Worm (Caenorhabditis elegans) whole organism, midembryonic: Measurements from ENCODE around the gene nspc-19.

Source experiments
- T22C8.4 ChIP-seq: fragments of 200-800 bp; sonication (Bioruptor generic); IDR thresholded peaks from 2 replicates; pipeline ENCODE4 v1.3.6; 2022; ENCODE audit warnings: missing genetic modification characterization, missing compliant biosample characterization
- cog-1 ChIP-seq: sonication (generic microtip); optimal IDR thresholded peaks from 2 replicates; lab custom pipeline; 2016; ENCODE audit warnings: missing genetic modification characterization, missing compliant biosample characterization
- flt-1 ChIP-seq: fragments of 200-800 bp; sonication (Bioruptor generic); IDR thresholded peaks from 2 replicates; pipeline ENCODE4 v1.3.6; 2022; ENCODE audit warnings: missing genetic modification characterization, missing compliant biosample characterization
- klf-2 ChIP-seq: fragments of 200-800 bp; sonication (Bioruptor generic); conservative IDR thresholded peaks from 2 replicates; pipeline ENCODE4 v1.3.6; 2022; ENCODE audit warnings: missing genetic modification reagents, missing genetic modification characterization, missing compliant biosample characterization
- med-1 ChIP-seq: sonication (generic microtip); optimal IDR thresholded peaks from 2 replicates; lab custom pipeline; 2017; ENCODE audit warnings: missing genetic modification characterization, mild to moderate bottlenecking, missing compliant biosample characterization, antibody characterized with exemption, missing genetic modification reagents; ENCODE audit not compliant: insufficient read depth
- ref-1 ChIP-seq: fragments of 200-800 bp; sonication (Bioruptor generic); conservative IDR thresholded peaks from 2 replicates; pipeline ENCODE4 v1.3.6; 2022; ENCODE audit warnings: missing genetic modification reagents, missing genetic modification characterization, missing compliant biosample characterization
- tab-1 ChIP-seq: fragments of 200-800 bp; sonication (Bioruptor generic); IDR thresholded peaks from 2 replicates; pipeline ENCODE4 v1.3.6; 2022; ENCODE audit warnings: missing genetic modification characterization, missing compliant biosample characterization
- ztf-23 ChIP-seq: fragments of 200-800 bp; sonication (Bioruptor generic); IDR thresholded peaks from 2 replicates; pipeline ENCODE4 v1.3.6; 2022; ENCODE audit warnings: missing genetic modification reagents, missing genetic modification characterization, missing compliant biosample characterization
- ztf-29 ChIP-seq: fragments of 200-800 bp; sonication (Bioruptor generic); IDR thresholded peaks from 2 replicates; pipeline ENCODE4 v1.3.6; 2022; ENCODE audit warnings: missing genetic modification reagents, missing genetic modification characterization, missing compliant biosample characterization

nspc-19 gene

DNA sequence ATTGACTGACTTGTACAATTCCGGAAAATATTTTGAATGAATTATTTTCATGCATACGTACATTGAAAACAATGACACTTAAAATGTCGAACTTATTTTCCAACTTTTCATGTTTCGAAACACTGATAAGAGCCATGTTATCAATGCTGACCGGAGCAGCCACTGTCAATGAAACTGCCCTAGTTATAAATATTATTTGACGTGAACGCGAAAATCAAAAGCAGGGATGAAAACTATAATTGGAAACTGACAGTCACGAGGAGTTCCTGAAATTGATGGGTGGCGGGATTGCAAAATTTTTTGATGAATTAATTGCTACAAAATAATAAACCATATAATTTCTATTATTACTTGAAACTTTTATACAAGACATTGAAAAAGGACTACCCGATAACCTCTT, 11.0 kb downstream of the nspc-19 start:
- TF ChIP-seq ref-1, result no peak
- TF ChIP-seq ztf-23 (GFP tag; lab: Robert Waterston, UW), result no peak
- no peak for TF ChIP-seq tab-1 (GFP tag; lab: Robert Waterston, UW)
- no peak for TF ChIP-seq flt-1
- TF ChIP-seq ztf-29, result no peak
- no peak for TF ChIP-seq T22C8.4 (GFP tag; lab: Robert Waterston, UW)
- no peak for TF ChIP-seq med-1
- no peak for TF ChIP-seq cog-1 (tag; lab: Kevin White, UChicago)
- TF ChIP-seq klf-2, result no peak

DNA sequence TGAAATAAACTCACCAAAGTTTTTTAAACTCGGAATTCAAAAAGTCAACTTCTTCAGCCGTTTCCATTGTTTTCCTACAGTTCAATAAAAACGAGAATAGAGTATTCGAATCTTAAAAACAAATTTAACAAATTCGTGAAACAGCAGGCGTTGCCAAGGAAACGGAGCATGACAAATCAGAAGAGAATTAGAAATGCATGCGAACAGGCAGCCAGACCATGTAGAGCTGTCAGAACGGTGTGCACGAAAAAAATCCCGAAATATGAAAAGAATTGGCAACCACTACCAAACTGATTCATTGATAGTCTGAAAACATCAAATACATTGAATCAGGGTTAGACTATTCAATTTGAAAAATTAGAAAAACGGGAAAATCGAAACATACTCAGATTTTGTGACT, 13.5 kb downstream of the nspc-19 start, which contains the start of gene fbxa-81:
Gene fbxa-81 (minus strand): TSS at position 101 of the 400 bp plus-strand sequence.
- TF ChIP-seq T22C8.4 (GFP tag; lab: Robert Waterston, UW), result no peak
- no peak for TF ChIP-seq ztf-29
- TF ChIP-seq flt-1, result no peak
- no peak for TF ChIP-seq tab-1 (GFP tag; lab: Robert Waterston, UW)
- TF ChIP-seq ref-1, result no peak
- TF ChIP-seq med-1, result no peak
- no peak for TF ChIP-seq ztf-23 (GFP tag; lab: Robert Waterston, UW)
- no peak for TF ChIP-seq cog-1 (tag; lab: Kevin White, UChicago)
- TF ChIP-seq klf-2, result no peak

DNA sequence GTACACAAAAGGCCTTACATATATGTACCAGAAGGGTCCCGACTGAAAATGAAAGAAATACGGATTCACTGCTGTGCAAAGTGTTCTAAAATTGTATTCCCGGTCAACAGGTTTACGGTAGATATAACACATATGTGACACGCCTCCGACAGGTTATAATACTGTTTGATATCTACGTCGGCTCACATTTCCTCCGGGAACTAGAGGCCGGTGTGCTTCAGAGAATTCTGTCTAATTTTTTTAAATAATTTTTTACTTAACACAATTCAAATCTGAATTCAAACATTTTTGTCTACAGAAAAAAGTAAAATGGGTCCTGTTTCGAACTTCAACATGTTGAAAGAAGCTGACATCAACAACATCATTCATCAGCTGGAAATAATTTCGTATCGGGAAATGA, 14.7 kb downstream of the nspc-19 start, which contains the start of gene T24C2.3:
Gene T24C2.3 (plus strand): TSS at position 301 of the 400 bp plus-strand sequence.
- no peak for TF ChIP-seq ztf-23 (GFP tag; lab: Robert Waterston, UW)

DNA sequence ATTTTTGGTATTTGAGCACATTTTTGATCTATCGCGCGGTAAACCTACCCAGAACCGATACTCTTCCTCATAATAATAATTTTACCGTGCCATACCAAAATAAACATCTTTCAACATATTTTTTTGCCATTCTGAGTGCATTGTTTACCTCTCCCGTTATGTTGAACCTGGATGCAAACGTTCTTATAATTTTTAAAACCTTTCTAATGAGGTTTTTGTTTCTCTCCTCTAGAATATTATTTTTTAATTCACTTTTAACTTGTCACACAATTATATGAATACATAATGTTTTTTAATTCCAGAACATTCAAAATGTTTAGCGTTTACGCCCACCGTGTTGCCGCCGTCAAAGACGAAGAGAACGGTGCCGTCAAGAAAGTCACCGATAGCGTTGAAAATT, 17.0 kb downstream of the nspc-19 start, which contains the start of gene enri-2:
Gene enri-2 (plus strand): TSS at position 301 of the 400 bp plus-strand sequence.
- TF ChIP-seq cog-1 (tag; lab: Kevin White, UChicago) (no peak), ref-1 (no peak), T22C8.4 (GFP tag; lab: Robert Waterston, UW) (no peak)

DNA sequence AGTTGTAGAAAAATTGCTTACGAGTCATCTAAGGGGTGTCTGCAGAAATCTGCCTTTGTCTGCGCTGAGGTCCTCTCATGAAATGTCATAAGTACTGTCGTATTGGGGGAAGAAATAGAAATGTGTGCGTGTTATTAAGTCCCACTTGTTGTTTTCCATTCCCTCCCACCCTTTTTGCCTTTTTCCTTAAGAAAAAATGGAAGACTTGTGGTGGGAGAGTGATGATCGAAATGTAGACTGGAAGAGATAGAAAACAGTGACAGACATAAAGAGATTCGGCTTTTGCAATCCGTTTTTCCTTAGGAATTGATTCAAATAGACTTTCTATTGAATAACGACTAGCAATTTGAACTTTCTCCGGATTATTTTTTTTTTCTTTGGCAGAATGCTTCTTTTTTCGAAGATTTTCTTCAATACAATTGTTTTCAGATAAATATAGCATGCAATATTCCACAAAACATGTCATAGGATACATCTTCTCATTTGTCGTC, 21.3 kb downstream of the nspc-19 start, which contains the start of gene ram-5:
Gene ram-5 (plus strand): TSS at position 441 of the 491 bp plus-strand sequence.
- TF ChIP-seq ztf-23 (GFP tag; lab: Robert Waterston, UW) (no peak), T22C8.4 (GFP tag; lab: Robert Waterston, UW) (no peak), ztf-29 (no peak), ref-1 (no peak), tab-1 (GFP tag; lab: Robert Waterston, UW) (no peak), med-1 (no peak), klf-2 (no peak), flt-1 (no peak), cog-1 (tag; lab: Kevin White, UChicago) (no peak)

DNA sequence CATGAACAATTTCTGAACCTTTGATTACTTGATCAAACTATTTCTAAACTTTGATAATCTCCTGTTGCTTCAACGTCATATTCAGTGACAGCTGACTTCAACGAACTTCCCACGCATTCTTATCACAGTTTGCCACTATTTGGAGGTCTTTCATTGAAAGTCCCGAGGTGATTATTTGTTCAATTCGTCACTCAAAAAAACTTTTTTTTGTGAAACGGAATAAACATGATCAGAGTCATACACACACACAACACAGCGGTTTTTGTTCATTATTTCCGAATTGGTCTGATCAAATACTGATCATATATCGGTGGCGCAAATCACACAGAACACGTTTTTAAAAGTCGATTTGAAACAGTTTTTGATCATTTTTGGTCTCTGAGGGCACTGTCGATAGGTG, 27.9 kb downstream of the nspc-19 start:
- TF ChIP-seq ref-1, result no peak
- no peak for TF ChIP-seq cog-1 (tag; lab: Kevin White, UChicago)
- no peak for TF ChIP-seq ztf-23 (GFP tag; lab: Robert Waterston, UW)
- no peak for TF ChIP-seq ztf-29
- no peak for TF ChIP-seq tab-1 (GFP tag; lab: Robert Waterston, UW)
- no peak for TF ChIP-seq T22C8.4 (GFP tag; lab: Robert Waterston, UW)
- no peak for TF ChIP-seq klf-2
- no peak for TF ChIP-seq flt-1
- TF ChIP-seq med-1, result no peak

DNA sequence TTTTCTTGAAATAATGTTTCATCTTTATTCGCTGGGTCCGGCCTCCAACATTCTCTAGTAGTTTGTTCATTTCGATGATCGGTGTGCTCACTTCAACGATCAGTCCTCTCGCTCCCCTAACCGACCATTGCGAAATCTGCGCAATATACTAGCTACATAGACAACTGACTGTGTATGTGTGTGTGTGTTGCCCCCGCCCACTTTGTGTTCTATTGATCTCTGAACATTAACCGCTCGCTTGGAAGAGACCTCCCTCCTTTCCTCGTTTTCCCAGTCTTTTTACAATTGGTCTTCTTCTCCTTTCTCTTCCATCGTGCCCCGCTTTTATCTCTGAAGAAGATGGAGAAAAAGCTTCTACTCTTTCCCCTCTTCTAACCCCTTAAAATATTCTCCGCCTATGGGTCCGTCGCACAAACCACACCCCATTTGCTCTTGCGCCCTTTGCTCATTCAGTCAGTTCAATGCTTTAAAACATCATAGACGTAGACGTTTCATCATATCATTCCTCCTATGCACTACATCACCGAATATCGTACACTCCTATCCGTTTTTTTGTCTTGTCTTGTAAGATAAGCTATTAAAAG, 28.9 kb downstream of the nspc-19 start:
- no peak for TF ChIP-seq ztf-23 (GFP tag; lab: Robert Waterston, UW)
- no peak for TF ChIP-seq klf-2
- TF ChIP-seq T22C8.4 (GFP tag; lab: Robert Waterston, UW), result no peak
- no peak for TF ChIP-seq tab-1 (GFP tag; lab: Robert Waterston, UW)
- TF ChIP-seq ztf-29, result no peak
- no peak for TF ChIP-seq ref-1
- no peak for TF ChIP-seq med-1
- no peak for TF ChIP-seq flt-1
- no peak for TF ChIP-seq cog-1 (tag; lab: Kevin White, UChicago)

DNA sequence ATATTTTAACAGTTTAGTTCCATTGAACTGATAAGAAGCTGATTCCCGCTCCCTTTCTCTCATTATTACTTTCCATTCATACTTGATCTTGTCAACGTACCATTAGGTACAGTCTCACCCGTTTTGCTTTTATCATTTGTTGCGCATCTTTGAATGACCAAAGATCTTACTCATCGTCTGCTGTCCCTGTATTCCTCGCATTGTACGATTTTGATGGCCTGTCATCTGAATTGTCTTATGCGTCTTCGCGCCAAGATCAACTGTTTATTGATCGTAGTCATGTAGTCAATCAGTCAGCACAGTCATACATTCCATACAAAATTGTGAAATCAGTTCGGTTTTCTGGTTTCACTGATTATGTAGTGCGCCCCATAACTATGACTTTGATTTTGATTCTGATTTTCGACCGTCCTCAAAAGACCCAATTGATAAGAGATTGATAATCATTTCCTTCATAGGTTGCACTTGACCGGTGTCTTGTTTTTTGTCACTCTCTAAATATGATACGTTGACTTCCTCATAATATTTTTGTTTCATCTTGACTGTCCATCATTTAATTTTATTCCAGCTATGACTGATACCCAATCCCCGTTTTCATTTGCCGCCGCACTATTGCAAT, 29.5 kb downstream of the nspc-19 start, which contains the start of gene nhr-3:
Gene nhr-3 (plus strand): TSS at position 569 of the 619 bp plus-strand sequence.
- no peak for TF ChIP-seq tab-1 (GFP tag; lab: Robert Waterston, UW)
- TF ChIP-seq ztf-23 (GFP tag; lab: Robert Waterston, UW), result no peak
- no peak for TF ChIP-seq med-1
- no peak for TF ChIP-seq T22C8.4 (GFP tag; lab: Robert Waterston, UW)

DNA sequence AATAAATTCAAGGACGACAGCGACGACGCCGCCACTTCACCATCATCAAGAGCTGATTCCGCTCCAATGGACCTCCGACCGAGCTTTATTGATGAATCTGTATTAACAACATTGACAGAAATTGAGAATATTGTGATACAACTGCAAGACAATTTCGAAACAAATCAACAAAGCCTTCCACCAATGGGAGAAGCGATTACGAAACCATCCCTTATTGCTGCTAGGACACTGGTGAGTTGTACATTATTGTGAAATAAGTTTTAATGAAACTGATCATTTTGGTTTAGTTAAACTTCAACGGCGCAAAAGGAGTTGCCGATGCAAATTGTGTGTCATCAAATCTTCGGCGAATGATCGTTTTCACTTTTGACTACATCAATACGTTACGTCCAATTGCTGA, 30.6 kb downstream of the nspc-19 start:
- TF ChIP-seq med-1 (no peak), tab-1 (GFP tag; lab: Robert Waterston, UW) (no peak), ztf-29 (no peak), klf-2 (no peak), T22C8.4 (GFP tag; lab: Robert Waterston, UW) (no peak), cog-1 (tag; lab: Kevin White, UChicago) (no peak), flt-1 (no peak)

DNA sequence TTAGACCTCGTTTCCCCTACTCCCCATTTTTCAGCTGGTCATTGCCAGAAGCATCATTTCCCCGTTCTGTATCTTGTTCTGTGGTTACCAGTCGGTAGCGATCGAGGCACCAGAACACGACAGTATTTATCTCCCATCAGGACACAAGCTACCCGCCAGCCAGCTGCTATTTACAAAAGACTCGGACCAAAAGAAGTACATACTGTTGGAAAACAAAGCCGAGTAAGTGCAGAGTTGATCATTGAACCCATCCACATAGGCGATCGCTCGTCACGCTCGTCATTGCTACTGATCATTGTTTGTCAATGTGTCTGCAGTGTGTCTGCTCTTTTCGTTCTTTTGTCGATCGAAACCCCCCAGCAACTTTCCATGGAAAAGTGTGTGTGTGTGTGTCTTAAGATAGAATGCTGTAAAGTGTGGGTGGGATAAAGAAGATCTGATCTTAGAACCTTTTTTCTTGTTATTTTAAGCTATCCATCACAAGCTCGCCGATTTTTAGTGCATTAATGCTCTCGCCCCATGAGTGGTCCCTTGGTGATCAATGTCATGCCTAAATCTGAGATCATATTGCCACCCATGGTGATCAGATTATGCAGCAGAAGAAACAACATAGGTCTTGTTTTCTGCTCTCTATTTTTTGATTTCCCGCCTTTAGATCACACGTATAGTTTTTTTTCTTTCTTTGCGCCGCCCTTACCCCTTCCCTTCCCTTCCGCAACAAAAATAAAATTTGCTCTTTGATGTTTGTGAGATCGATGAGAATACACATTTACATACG, 31.2 kb downstream of the nspc-19 start:
- TF ChIP-seq ztf-29 (no peak), flt-1 (0 out of 2 replicates have a peak, but pooled peaks have one; percentile 10)
